Fruit fly (Drosophila melanogaster) whole organism, embryonic: Measurements from ENCODE around the gene Nak.

ENCODE experiments used
- Adf1 ChIP-seq: fragments of 200-800 bp; sonication (Bioruptor generic); IDR thresholded peaks from 2 replicates; pipeline ENCODE4 v1.3.6; 2022; ENCODE audit warnings: missing biosample characterization, missing genetic modification characterization
- CG10267 ChIP-seq: fragments of 200-800 bp; sonication (Bioruptor generic); optimal IDR thresholded peaks from 2 replicates; lab custom pipeline; 2018; ENCODE audit warnings: missing biosample characterization, mild to moderate bottlenecking, missing genetic modification characterization, moderate library complexity
- CG10431 ChIP-seq: fragments of 200-800 bp; sonication (Bioruptor generic); optimal IDR thresholded peaks from 3 replicates; lab custom pipeline; 2018; ENCODE audit warnings: missing biosample characterization, mild to moderate bottlenecking, missing genetic modification characterization
- CG12942 ChIP-seq: fragments of 200-800 bp; sonication (Bioruptor generic); optimal IDR thresholded peaks from 3 replicates; lab custom pipeline; 2016; ENCODE audit warnings: missing biosample characterization, missing genetic modification characterization
- CG14050 ChIP-seq: fragments of 200-800 bp; sonication (Bioruptor generic); IDR thresholded peaks from 3 replicates; pipeline ENCODE4 v1.3.6; 2022; ENCODE audit warnings: missing biosample characterization, missing genetic modification characterization
- CG1602 ChIP-seq: fragments of 200-800 bp; sonication (Bioruptor generic); optimal IDR thresholded peaks from 3 replicates; lab custom pipeline; 2016; ENCODE audit warnings: missing biosample characterization, missing genetic modification characterization
- CG16813 ChIP-seq: fragments of 200-800 bp; sonication (Bioruptor generic); IDR thresholded peaks from 3 replicates; pipeline ENCODE4 v1.3.6; 2022; ENCODE audit warnings: missing biosample characterization, missing genetic modification characterization; ENCODE audit not compliant: partially characterized antibody
- CG17328 ChIP-seq: fragments of 200-800 bp; sonication (Bioruptor generic); IDR thresholded peaks from 2 replicates; pipeline ENCODE4 v1.3.6; 2022; ENCODE audit warnings: missing biosample characterization, missing genetic modification characterization
- CG17359 ChIP-seq: fragments of 200-800 bp; sonication (Bioruptor generic); optimal IDR thresholded peaks from 3 replicates; lab custom pipeline; 2018; ENCODE audit warnings: missing biosample characterization, mild to moderate bottlenecking, missing genetic modification characterization, moderate library complexity
- CG18476 ChIP-seq: fragments of 200-800 bp; sonication (Bioruptor generic); optimal IDR thresholded peaks from 2 replicates; lab custom pipeline; 2016; ENCODE audit warnings: missing biosample characterization, mild to moderate bottlenecking, missing genetic modification characterization
- CG18619 ChIP-seq: fragments of 200-800 bp; sonication (Bioruptor generic); optimal IDR thresholded peaks from 3 replicates; lab custom pipeline; 2017; ENCODE audit warnings: missing biosample characterization, mild to moderate bottlenecking, missing genetic modification characterization
- CG2875 ChIP-seq: fragments of 200-800 bp; sonication (Bioruptor generic); optimal IDR thresholded peaks from 2 replicates; lab custom pipeline; 2017; ENCODE audit warnings: missing biosample characterization, mild to moderate bottlenecking, missing genetic modification characterization, missing genetic modification reagents
- CG30431 ChIP-seq: fragments of 200-800 bp; sonication (Bioruptor generic); optimal IDR thresholded peaks from 2 replicates; lab custom pipeline; 2017; ENCODE audit warnings: missing biosample characterization, missing genetic modification characterization
- CG4617 ChIP-seq: fragments of 200-800 bp; sonication (Bioruptor generic); optimal IDR thresholded peaks from 3 replicates; lab custom pipeline; 2016; ENCODE audit warnings: missing biosample characterization, missing genetic modification characterization, borderline replicate concordance
- CG5953 ChIP-seq: fragments of 200-800 bp; sonication (Bioruptor generic); IDR thresholded peaks from 2 replicates; pipeline ENCODE4 v1.3.6; 2022; ENCODE audit warnings: missing biosample characterization, missing genetic modification characterization
- CG6689 ChIP-seq: fragments of 200-800 bp; sonication (Bioruptor generic); IDR thresholded peaks from 2 replicates; pipeline ENCODE4 v1.3.6; 2022; ENCODE audit warnings: missing biosample characterization, missing genetic modification characterization
- CG6791 ChIP-seq: fragments of 200-800 bp; sonication (Bioruptor generic); IDR thresholded peaks from 3 replicates; pipeline ENCODE4 v1.3.6; 2022; ENCODE audit warnings: missing biosample characterization, missing genetic modification characterization; ENCODE audit not compliant: partially characterized antibody
- CG7556 ChIP-seq: fragments of 200-800 bp; sonication (Bioruptor generic); optimal IDR thresholded peaks from 2 replicates; lab custom pipeline; 2017; ENCODE audit warnings: missing biosample characterization, mild to moderate bottlenecking, missing genetic modification characterization
- CG7963 ChIP-seq: fragments of 200-800 bp; sonication (Bioruptor generic); IDR thresholded peaks from 3 replicates; pipeline ENCODE4 v1.3.6; 2022; ENCODE audit warnings: missing biosample characterization, missing genetic modification characterization; ENCODE audit not compliant: partially characterized antibody
- CG8281 ChIP-seq: fragments of 200-800 bp; sonication (Bioruptor generic); optimal IDR thresholded peaks from 2 replicates; lab custom pipeline; 2018; ENCODE audit warnings: missing biosample characterization, mild to moderate bottlenecking, missing genetic modification characterization, moderate library complexity
- Dfd ChIP-seq, 2 experiments: fragments of >200 bp; optimal IDR thresholded peaks; 2 replicates each; lab custom pipeline; 2017; ENCODE audit warnings: missing biosample characterization in 2 of 2, missing genetic modification characterization in 2 of 2
- Dip3 ChIP-seq: fragments of 200-800 bp; sonication (Bioruptor generic); optimal IDR thresholded peaks from 3 replicates; lab custom pipeline; 2016; ENCODE audit warnings: missing biosample characterization, missing genetic modification characterization
- Drgx ChIP-seq: fragments of 200-800 bp; sonication (Bioruptor generic); IDR thresholded peaks from 2 replicates; pipeline ENCODE4 v1.3.6; 2022; ENCODE audit warnings: missing biosample characterization, missing genetic modification characterization
- HLH4C ChIP-seq: fragments of 200-800 bp; sonication (Bioruptor generic); IDR thresholded peaks from 3 replicates; pipeline ENCODE4 v1.3.6; 2022; ENCODE audit warnings: missing biosample characterization, missing genetic modification characterization; ENCODE audit not compliant: partially characterized antibody
- HmgD ChIP-seq: fragments of 200-800 bp; sonication (Bioruptor generic); optimal IDR thresholded peaks from 3 replicates; lab custom pipeline; 2016; ENCODE audit warnings: missing biosample characterization, missing genetic modification characterization
- Hmr ChIP-seq: fragments of 200-800 bp; sonication (Bioruptor generic); optimal IDR thresholded peaks from 3 replicates; lab custom pipeline; 2017; ENCODE audit warnings: mild to moderate bottlenecking, missing biosample characterization, missing genetic modification reagents, missing genetic modification characterization
- MTF-1 ChIP-seq: fragments of 200-800 bp; sonication (Bioruptor generic); optimal IDR thresholded peaks from 2 replicates; lab custom pipeline; 2018; ENCODE audit warnings: missing biosample characterization, mild to moderate bottlenecking, missing genetic modification characterization, borderline replicate concordance
- Mad ChIP-seq: fragments of 200-800 bp; sonication (Bioruptor generic); optimal IDR thresholded peaks from 2 replicates; lab custom pipeline; 2016; ENCODE audit warnings: missing biosample characterization, missing genetic modification characterization
- Nf-YA ChIP-seq: fragments of 200-800 bp; sonication (Bioruptor generic); IDR thresholded peaks from 2 replicates; pipeline ENCODE4 v1.3.6; 2022; ENCODE audit warnings: missing biosample characterization, missing genetic modification characterization
- Nf-YC ChIP-seq: fragments of 200-800 bp; optimal IDR thresholded peaks from 3 replicates; lab custom pipeline; 2019; ENCODE audit warnings: missing biosample characterization, mild to moderate bottlenecking, missing genetic modification characterization, moderate library complexity
- NfI ChIP-seq: fragments of 200-800 bp; sonication (Bioruptor generic); optimal IDR thresholded peaks from 3 replicates; lab custom pipeline; 2018; ENCODE audit warnings: missing biosample characterization, mild to moderate bottlenecking, missing genetic modification characterization, moderate library complexity
- PHDP ChIP-seq: fragments of 200-800 bp; sonication (Bioruptor generic); optimal IDR thresholded peaks from 3 replicates; lab custom pipeline; 2018; ENCODE audit warnings: missing biosample characterization, mild to moderate bottlenecking, missing genetic modification characterization, moderate library complexity
- chif ChIP-seq, 2 experiments: fragments of 200-800 bp; sonication (Bioruptor generic); optimal IDR thresholded peaks; 3 replicates each; lab custom pipeline; 2016; ENCODE audit warnings: missing biosample characterization in 2 of 2, missing genetic modification characterization in 2 of 2
- chinmo ChIP-seq: fragments of 200-800 bp; sonication (Bioruptor generic); IDR thresholded peaks from 4 replicates; pipeline ENCODE4 v1.3.6; 2022; ENCODE audit warnings: missing biosample characterization, missing genetic modification characterization; ENCODE audit not compliant: partially characterized antibody
- eyg ChIP-seq: fragments of 200-800 bp; sonication (Bioruptor generic); optimal IDR thresholded peaks from 3 replicates; lab custom pipeline; 2016; ENCODE audit warnings: missing biosample characterization, missing genetic modification characterization
- fd64A ChIP-seq: fragments of 200-800 bp; sonication (Bioruptor generic); optimal IDR thresholded peaks from 3 replicates; lab custom pipeline; 2018; ENCODE audit warnings: missing biosample characterization, mild to moderate bottlenecking, missing genetic modification characterization
- ftz-f1 ChIP-seq: fragments of 200-800 bp; sonication (Bioruptor generic); optimal IDR thresholded peaks from 2 replicates; lab custom pipeline; 2016; ENCODE audit warnings: missing biosample characterization, missing genetic modification characterization
- jumu ChIP-seq: fragments of 200-800 bp; sonication (Bioruptor generic); optimal IDR thresholded peaks from 3 replicates; lab custom pipeline; 2016; ENCODE audit warnings: missing biosample characterization, missing genetic modification characterization
- lilli ChIP-seq: fragments of 200-800 bp; sonication (Bioruptor generic); optimal IDR thresholded peaks from 3 replicates; lab custom pipeline; 2016; ENCODE audit warnings: missing biosample characterization, missing genetic modification characterization
- onecut ChIP-seq: fragments of 200-800 bp; sonication (Bioruptor generic); IDR thresholded peaks from 2 replicates; pipeline ENCODE4 v1.3.6; 2022; ENCODE audit warnings: missing biosample characterization, missing genetic modification characterization
- pzg ChIP-seq: fragments of 200-800 bp; sonication (Bioruptor generic); optimal IDR thresholded peaks from 3 replicates; lab custom pipeline; 2018; ENCODE audit warnings: missing biosample characterization, mild to moderate bottlenecking, missing genetic modification characterization, moderate library complexity
- rib ChIP-seq: fragments of 200-800 bp; sonication (Bioruptor generic); IDR thresholded peaks from 2 replicates; pipeline ENCODE4 v1.3.6; 2022; ENCODE audit warnings: missing biosample characterization, missing genetic modification characterization
- ro ChIP-seq: fragments of 200-800 bp; sonication (Bioruptor generic); IDR thresholded peaks from 2 replicates; pipeline ENCODE4 v1.3.6; 2022; ENCODE audit warnings: missing biosample characterization, missing genetic modification characterization
- salm ChIP-seq: fragments of 200-800 bp; sonication (Bioruptor generic); optimal IDR thresholded peaks from 2 replicates; lab custom pipeline; 2018; ENCODE audit warnings: missing biosample characterization, mild to moderate bottlenecking, missing genetic modification characterization
- sens ChIP-seq: fragments of 200-800 bp; sonication (Bioruptor generic); peaks from one replicate; lab custom pipeline; 2016; ENCODE audit warnings: missing biosample characterization, missing genetic modification characterization
- ssp ChIP-seq: fragments of 200-800 bp; sonication (Bioruptor generic); IDR thresholded peaks from 2 replicates; pipeline ENCODE4 v1.3.6; 2022; ENCODE audit warnings: missing biosample characterization, missing genetic modification characterization
- tap ChIP-seq: fragments of 200-800 bp; optimal IDR thresholded peaks from 3 replicates; lab custom pipeline; 2019; ENCODE audit warnings: missing biosample characterization, mild to moderate bottlenecking, missing genetic modification characterization, moderate library complexity
- tin ChIP-seq: fragments of 200-800 bp; sonication (Bioruptor generic); optimal IDR thresholded peaks from 3 replicates; lab custom pipeline; 2016; ENCODE audit warnings: missing biosample characterization, missing genetic modification characterization
- tll ChIP-seq, 2 experiments: fragments of 200-800 bp in 1 of 2; fragments of >200 bp in 1 of 2; sonication (Bioruptor generic) in 1 of 2; optimal IDR thresholded peaks; 2 replicates each; lab custom pipeline; 2017 to 2019; ENCODE audit warnings: missing biosample characterization in 2 of 2, missing genetic modification characterization in 2 of 2, mild to moderate bottlenecking in 1 of 2, moderate library complexity in 1 of 2

Gene Nak

dm6 chr2L:18948065-18948723, 20.4 kb downstream of the Nak start (continued):
- no peak for TF ChIP-seq Adf1
- TF ChIP-seq Nf-YA (GFP tag; lab: Robert Waterston, UW) = no peak
- peak; percentile 69 for TF ChIP-seq CG2875 (GFP tag; lab: Kevin White, UChicago)
- TF ChIP-seq MTF-1 (GFP tag; lab: Kevin White, UChicago) = no peak
- peak; percentile 51 for TF ChIP-seq Hmr (GFP tag; lab: Kevin White, UChicago)
- no peak for TF ChIP-seq HLH4C (GFP tag; lab: Robert Waterston, UW)
- TF ChIP-seq CG6689 (GFP tag; lab: Robert Waterston, UW) = peak; percentile 74
- peak; percentile 40 for TF ChIP-seq ssp (GFP tag; lab: Robert Waterston, UW)
- peak; percentile 72 for TF ChIP-seq CG17359 (tag; lab: Kevin White, UChicago)
- TF ChIP-seq CG10267 (tag; lab: Kevin White, UChicago) = peak; percentile 48
- TF ChIP-seq CG14050 (GFP tag; lab: Robert Waterston, UW) = 0 out of 3 replicates have a peak, but pooled peaks have one; percentile 11
- peak; percentile 44; the same call in 1 of the 2 replicates for TF ChIP-seq onecut (GFP tag; lab: Robert Waterston, UW)
- peak; percentile 3 for TF ChIP-seq Dip3 (GFP tag; lab: Kevin White, UChicago)
- no peak for TF ChIP-seq eyg (GFP tag; lab: Kevin White, UChicago)
- TF ChIP-seq CG6791 (GFP tag; lab: Robert Waterston, UW) = no peak
- peak; percentile 62 for TF ChIP-seq tap (tag; lab: Kevin White, UChicago)
- TF ChIP-seq tll (GFP tag; optimal IDR thresholded peaks at IDR 0.05; lab: Kevin White, UChicago) = no peak
- peak; percentile 66; the same call in 1 of the 2 replicates for TF ChIP-seq Drgx (GFP tag; lab: Robert Waterston, UW)
- peak; percentile 22 for TF ChIP-seq Nf-YC
- no peak for TF ChIP-seq ro (GFP tag; lab: Robert Waterston, UW)
- no peak for TF ChIP-seq CG5953 (GFP tag; lab: Robert Waterston, UW)
- peak; percentile 50 for TF ChIP-seq CG17328 (GFP tag; lab: Robert Waterston, UW)
- peak; percentile 66 for TF ChIP-seq CG30431 (GFP tag; lab: Kevin White, UChicago)
- TF ChIP-seq CG1602 (GFP tag; lab: Kevin White, UChicago) = peak; percentile 57
- TF ChIP-seq chinmo (GFP tag; lab: Robert Waterston, UW) = no peak
- peak; percentile 48 for TF ChIP-seq CG12942 (GFP tag; lab: Kevin White, UChicago)
- TF ChIP-seq tin (GFP tag; lab: Kevin White, UChicago) = peak; percentile 25
- peak; percentile 17 for TF ChIP-seq CG8281 (tag; lab: Kevin White, UChicago)
- peak; percentile 94 for TF ChIP-seq sens
- peak; percentile 66 for TF ChIP-seq CG10431 (GFP tag; lab: Kevin White, UChicago)
- TF ChIP-seq salm (tag; lab: Kevin White, UChicago) = peak; percentile 70
- no peak for TF ChIP-seq pzg (GFP tag; lab: Kevin White, UChicago)
- TF ChIP-seq CG7556 (GFP tag; lab: Kevin White, UChicago) = peak; percentile 87
- TF ChIP-seq CG4617 (GFP tag; lab: Kevin White, UChicago) = no peak
- no peak for TF ChIP-seq Dfd (GFP tag; optimal IDR thresholded peaks at IDR 0.05; lab: Kevin White, UChicago)
- TF ChIP-seq jumu = peak; percentile 18
- peak; percentile 73 for TF ChIP-seq NfI (GFP tag; lab: Kevin White, UChicago)
- peak; percentile 84 for TF ChIP-seq PHDP
- TF ChIP-seq rib (GFP tag; lab: Robert Waterston, UW) = no peak
- TF ChIP-seq CG18476 = peak; percentile 2
- TF ChIP-seq CG18619 (GFP tag; lab: Kevin White, UChicago) = peak; percentile 35
- TF ChIP-seq fd64A (GFP tag; lab: Kevin White, UChicago) = peak; percentile 2
- TF ChIP-seq ftz-f1 (GFP tag; lab: Kevin White, UChicago) = no peak
- TF ChIP-seq HmgD (GFP tag; lab: Kevin White, UChicago) = no peak
- peak; percentile 45 to 60 for TF ChIP-seq chif (GFP tag; optimal IDR thresholded peaks at IDR 0.05; lab: Kevin White, UChicago)
- peak; percentile 29 for TF ChIP-seq Mad (GFP tag; lab: Kevin White, UChicago)
- TF ChIP-seq lilli (GFP tag; lab: Kevin White, UChicago) = peak; percentile 28
- TF ChIP-seq CG7963 (GFP tag; lab: Robert Waterston, UW) = no peak
- TF ChIP-seq CG16813 (GFP tag; lab: Robert Waterston, UW) = no peak
